Worm (Caenorhabditis elegans): ENCODE results near the gene prdm-14.
A peak's percentile ranks its signal among the peaks of the same experiment; 100 is the strongest.

prdm-14 gene

ce11 chrX:9045913-9046312 is at the start of gene prdm-14:
Gene prdm-14 (plus strand): TSS chrX:9046213.
- TF ChIP-seq lin-39 (tag; optimal IDR thresholded peaks at IDR 0.05) (no peak), ama-1 (optimal IDR thresholded peaks at IDR 0.05) (no peak), aly-2 (tag; optimal IDR thresholded peaks at IDR 0.05) (no peak), nhr-12 (tag; optimal IDR thresholded peaks at IDR 0.05) (no peak), ceh-16 (tag; optimal IDR thresholded peaks at IDR 0.05) (no peak), nfya-1 (tag; optimal IDR thresholded peaks at IDR 0.05; ENCODE audit: insufficient read depth) (no peak), daf-12 (tag; optimal IDR thresholded peaks at IDR 0.05) (no peak), ceh-28 (tag; optimal IDR thresholded peaks at IDR 0.05) (no peak), R02D3.7 (tag; optimal IDR thresholded peaks at IDR 0.05) (no peak)

ce11 chrX:8996496-8997116 is 49.4 kb upstream of the prdm-14 start:
- TF ChIP-seq pha-4 (tag; optimal IDR thresholded peaks at IDR 0.05) (peak; percentile 27), nhr-23 (tag; optimal IDR thresholded peaks at IDR 0.05) (no peak), fkh-10 (GFP tag; optimal IDR thresholded peaks at IDR 0.05) (peak; percentile 89)

- TF ChIP-seq pha-4 (tag; optimal IDR thresholded peaks at IDR 0.05) (peak; percentile 5), nfya-1 (tag; optimal IDR thresholded peaks at IDR 0.05; ENCODE audit: insufficient read depth) (peak; percentile 19), pqm-1 (tag; optimal IDR thresholded peaks at IDR 0.05) (no peak), egl-5 (tag; optimal IDR thresholded peaks at IDR 0.05) (peak; percentile 27)
Observed at ce11 chrX:8997450-8998075, 48.5 kb upstream of the prdm-14 start, which contains the start of gene C24A3.2. Gene C24A3.2 (plus strand): TSS chrX:8997500.

ce11 chrX:8998809-8999208 is 47.2 kb upstream of the prdm-14 start, which contains the start of gene C24A3.1:
Gene C24A3.1 (plus strand): TSS chrX:8999071.
- TF ChIP-seq pqm-1 (tag; optimal IDR thresholded peaks at IDR 0.05) (no peak), elt-3 (tag; optimal IDR thresholded peaks at IDR 0.05) (no peak), ama-1 (optimal IDR thresholded peaks at IDR 0.05) (no peak), ceh-82 (tag; optimal IDR thresholded peaks at IDR 0.05) (no peak)

- no peak for TF ChIP-seq ztf-11 (tag; optimal IDR thresholded peaks at IDR 0.05)
- TF ChIP-seq zag-1 (tag; optimal IDR thresholded peaks at IDR 0.05): no peak
- no peak for TF ChIP-seq elt-2 (tag; optimal IDR thresholded peaks at IDR 0.05)
- no peak for TF ChIP-seq unc-62 (GFP tag; optimal IDR thresholded peaks at IDR 0.05)
- no peak for TF ChIP-seq eor-1 (tag; optimal IDR thresholded peaks at IDR 0.05)
- no peak for TF ChIP-seq nhr-237 (tag; optimal IDR thresholded peaks at IDR 0.05)
- no peak for TF ChIP-seq nfya-1 (tag; optimal IDR thresholded peaks at IDR 0.05; ENCODE audit: insufficient read depth)
Observed at ce11 chrX:9010418-9010817, 35.6 kb upstream of the prdm-14 start, which contains the start of gene C24A3.9. Gene C24A3.9 (minus strand): TSS chrX:9010518.

ce11 chrX:9011471-9011870 is 34.5 kb upstream of the prdm-14 start:
- TF ChIP-seq lsy-12 (tag; optimal IDR thresholded peaks at IDR 0.05): no peak
- no peak for TF ChIP-seq aly-2 (tag; optimal IDR thresholded peaks at IDR 0.05)
- TF ChIP-seq ztf-4 (tag; optimal IDR thresholded peaks at IDR 0.05): no peak

- peak; percentile 35 for TF ChIP-seq fkh-10 (GFP tag; optimal IDR thresholded peaks at IDR 0.05)
- TF ChIP-seq fkh-2 (tag; optimal IDR thresholded peaks at IDR 0.05): no peak
- no peak for TF ChIP-seq nfya-1 (tag; optimal IDR thresholded peaks at IDR 0.05; ENCODE audit: insufficient read depth)
Observed at ce11 chrX:9014451-9014850, 31.6 kb upstream of the prdm-14 start.

- TF ChIP-seq egl-27 (tag; optimal IDR thresholded peaks at IDR 0.05) (no peak), nfya-1 (tag; optimal IDR thresholded peaks at IDR 0.05; ENCODE audit: insufficient read depth) (no peak), lsy-12 (tag; optimal IDR thresholded peaks at IDR 0.05) (no peak), ZK546.5 (tag; optimal IDR thresholded peaks at IDR 0.05) (no peak), fos-1 (tag; optimal IDR thresholded peaks at IDR 0.05) (no peak), fkh-10 (GFP tag; optimal IDR thresholded peaks at IDR 0.05) (no peak)
Observed at ce11 chrX:9015420-9015819, 30.6 kb upstream of the prdm-14 start, which contains the start of gene T25B6.4. Gene T25B6.4 (plus strand): TSS chrX:9015720.

Data from whole organism, L3 larva.